Fruit fly (Drosophila melanogaster) whole organism, prepupa: ENCODE data around the gene CG9386.

ENCODE experiments used
- Blimp-1 ChIP-seq: fragments of 200-800 bp; sonication (Bioruptor generic); optimal IDR thresholded peaks from 3 replicates; lab custom pipeline; 2017; ENCODE audit warnings: missing biosample characterization, missing genetic modification characterization, mild to moderate bottlenecking, moderate library complexity, missing genetic modification reagents
- CG10631 ChIP-seq: fragments of 200-800 bp; sonication (Bioruptor generic); optimal IDR thresholded peaks from 2 replicates; lab custom pipeline; 2016; ENCODE audit warnings: missing biosample characterization, missing genetic modification characterization
- CG10669 ChIP-seq: fragments of 200-800 bp; sonication (Bioruptor generic); optimal IDR thresholded peaks from 3 replicates; lab custom pipeline; 2018; ENCODE audit warnings: missing biosample characterization, mild to moderate bottlenecking, missing genetic modification characterization, moderate library complexity
- CG11762 ChIP-seq: fragments of 200-800 bp; sonication (Bioruptor generic); optimal IDR thresholded peaks from 3 replicates; lab custom pipeline; 2016; ENCODE audit warnings: missing biosample characterization, missing genetic modification characterization; ENCODE audit not compliant: insufficient read depth
- CG11902 ChIP-seq: fragments of 200-800 bp; sonication (Bioruptor generic); optimal IDR thresholded peaks from 3 replicates; lab custom pipeline; 2016; ENCODE audit warnings: missing biosample characterization, missing genetic modification characterization
- CG15336 ChIP-seq: fragments of 200-800 bp; sonication (Bioruptor generic); IDR thresholded peaks from 2 replicates; pipeline ENCODE4 v1.3.6; 2022; ENCODE audit warnings: missing biosample characterization, missing genetic modification characterization
- CG16779 ChIP-seq: fragments of 200-800 bp; sonication (Bioruptor generic); optimal IDR thresholded peaks from 3 replicates; lab custom pipeline; 2017; ENCODE audit warnings: missing biosample characterization, mild to moderate bottlenecking, missing genetic modification characterization
- CG3032 ChIP-seq: fragments of 200-800 bp; optimal IDR thresholded peaks from 2 replicates; lab custom pipeline; 2019; ENCODE audit warnings: missing biosample characterization, mild to moderate bottlenecking, missing genetic modification characterization, moderate library complexity
- CG32006 ChIP-seq: fragments of 200-800 bp; sonication (Bioruptor generic); optimal IDR thresholded peaks from 3 replicates; lab custom pipeline; 2017; ENCODE audit warnings: missing biosample characterization, mild to moderate bottlenecking, missing genetic modification characterization
- CG34406 ChIP-seq: fragments of 200-800 bp; sonication (Bioruptor generic); optimal IDR thresholded peaks from 3 replicates; lab custom pipeline; 2016; ENCODE audit warnings: missing biosample characterization, missing genetic modification characterization
- CG3919 ChIP-seq: fragments of 200-800 bp; sonication (Bioruptor generic); optimal IDR thresholded peaks from 3 replicates; lab custom pipeline; 2016; ENCODE audit warnings: missing biosample characterization, missing genetic modification characterization
- CG4318 ChIP-seq: fragments of 200-800 bp; sonication (Bioruptor generic); optimal IDR thresholded peaks from 3 replicates; lab custom pipeline; 2017; ENCODE audit warnings: missing biosample characterization, mild to moderate bottlenecking, missing genetic modification characterization
- CG6792 ChIP-seq: fragments of 200-800 bp; sonication (Bioruptor generic); optimal IDR thresholded peaks from 3 replicates; lab custom pipeline; 2016; ENCODE audit warnings: missing biosample characterization, missing genetic modification characterization
- CG6808 ChIP-seq: fragments of 200-800 bp; sonication (Bioruptor generic); optimal IDR thresholded peaks from 3 replicates; lab custom pipeline; 2017; ENCODE audit warnings: missing biosample characterization, missing genetic modification characterization, mild to moderate bottlenecking, moderate library complexity, missing genetic modification reagents
- CG7368 ChIP-seq: fragments of 200-800 bp; sonication (Bioruptor generic); optimal IDR thresholded peaks from 3 replicates; lab custom pipeline; 2016; ENCODE audit warnings: missing biosample characterization, missing genetic modification characterization
- CG8119 ChIP-seq: fragments of 200-800 bp; sonication (Bioruptor generic); IDR thresholded peaks from 3 replicates; pipeline ENCODE4 v1.3.6; 2022; ENCODE audit warnings: missing biosample characterization, missing genetic modification characterization
- CG8319 ChIP-seq: fragments of 200-800 bp; sonication (Bioruptor generic); optimal IDR thresholded peaks from 3 replicates; lab custom pipeline; 2016; ENCODE audit warnings: missing biosample characterization, missing genetic modification characterization
- CG8632 ChIP-seq: fragments of 200-800 bp; sonication (Bioruptor generic); optimal IDR thresholded peaks from 3 replicates; lab custom pipeline; 2016; ENCODE audit warnings: missing biosample characterization, missing genetic modification characterization
- Eip75B ChIP-seq: fragments of 200-800 bp; sonication (Bioruptor generic); optimal IDR thresholded peaks from 3 replicates; lab custom pipeline; 2016; ENCODE audit warnings: missing biosample characterization, missing genetic modification characterization
- Eip78C ChIP-seq: fragments of 200-800 bp; sonication (Bioruptor generic); peaks from one replicate; lab custom pipeline; 2016; ENCODE audit warnings: missing biosample characterization, missing genetic modification characterization
- Ets96B ChIP-seq: fragments of 200-800 bp; optimal IDR thresholded peaks from 2 replicates; lab custom pipeline; 2019; ENCODE audit warnings: missing biosample characterization, mild to moderate bottlenecking, missing genetic modification characterization, moderate library complexity
- Gug ChIP-seq: fragments of 200-800 bp; sonication (Bioruptor generic); IDR thresholded peaks from 2 replicates; pipeline ENCODE4 v1.3.6; 2022; ENCODE audit warnings: missing biosample characterization, missing genetic modification characterization
- Hr4 ChIP-seq: fragments of 200-800 bp; sonication (Bioruptor generic); optimal IDR thresholded peaks from 3 replicates; lab custom pipeline; 2016; ENCODE audit warnings: missing biosample characterization, missing genetic modification characterization
- Met ChIP-seq: fragments of 200-800 bp; sonication (Bioruptor generic); optimal IDR thresholded peaks from 3 replicates; lab custom pipeline; 2016; ENCODE audit warnings: missing biosample characterization, missing genetic modification characterization
- OdsH ChIP-seq: fragments of 200-800 bp; sonication (Bioruptor generic); optimal IDR thresholded peaks from 3 replicates; lab custom pipeline; 2016; ENCODE audit warnings: missing biosample characterization, missing genetic modification characterization
- Sox102F ChIP-seq: fragments of 200-800 bp; sonication (Bioruptor generic); optimal IDR thresholded peaks from 2 replicates; lab custom pipeline; 2016; ENCODE audit warnings: missing biosample characterization, mild to moderate bottlenecking, missing genetic modification characterization
- Sox14 ChIP-seq: fragments of 200-800 bp; sonication (Bioruptor generic); optimal IDR thresholded peaks from 3 replicates; lab custom pipeline; 2016; ENCODE audit warnings: missing biosample characterization, missing genetic modification characterization
- achi ChIP-seq: fragments of 200-800 bp; sonication (Bioruptor generic); optimal IDR thresholded peaks from 3 replicates; lab custom pipeline; 2016; ENCODE audit warnings: missing biosample characterization, missing genetic modification characterization
- acj6 ChIP-seq: fragments of 200-800 bp; sonication (Bioruptor generic); optimal IDR thresholded peaks from 3 replicates; lab custom pipeline; 2016; ENCODE audit warnings: missing biosample characterization, missing genetic modification characterization
- dac ChIP-seq: fragments of 200-800 bp; sonication (Bioruptor generic); optimal IDR thresholded peaks from 2 replicates; lab custom pipeline; 2017; ENCODE audit warnings: missing biosample characterization, mild to moderate bottlenecking, missing genetic modification characterization
- dsx ChIP-seq: fragments of 200-800 bp; optimal IDR thresholded peaks from 3 replicates; lab custom pipeline; 2019; ENCODE audit warnings: missing biosample characterization, mild to moderate bottlenecking, missing genetic modification characterization, moderate library complexity; ENCODE audit not compliant: poor library complexity, severe bottlenecking
- fd59A ChIP-seq: fragments of 200-800 bp; sonication (Bioruptor generic); optimal IDR thresholded peaks from 2 replicates; lab custom pipeline; 2017; ENCODE audit warnings: missing biosample characterization, mild to moderate bottlenecking, missing genetic modification characterization, missing genetic modification reagents
- fkh ChIP-seq: fragments of 200-800 bp; sonication (Bioruptor generic); optimal IDR thresholded peaks from 3 replicates; lab custom pipeline; 2017; ENCODE audit warnings: missing biosample characterization, mild to moderate bottlenecking, missing genetic modification characterization, moderate library complexity
- lz ChIP-seq: fragments of 200-800 bp; sonication (Bioruptor generic); optimal IDR thresholded peaks from 3 replicates; lab custom pipeline; 2016; ENCODE audit warnings: missing biosample characterization, missing genetic modification characterization
- pdm3 ChIP-seq: fragments of 200-800 bp; sonication (Bioruptor generic); optimal IDR thresholded peaks from 3 replicates; lab custom pipeline; 2016; ENCODE audit warnings: missing biosample characterization, missing genetic modification characterization
- salr ChIP-seq, 2 experiments: fragments of 200-800 bp; sonication (Bioruptor generic); optimal IDR thresholded peaks; 3 replicates each; lab custom pipeline; 2016 to 2018; ENCODE audit warnings: missing biosample characterization in 2 of 2, missing genetic modification characterization in 2 of 2, mild to moderate bottlenecking in 1 of 2
- ss ChIP-seq, 2 experiments: fragments of 200-800 bp; sonication (Bioruptor generic); optimal IDR thresholded peaks; 2 replicates in 1 of 2; 3 replicates in 1 of 2; lab custom pipeline; 2017 to 2018; ENCODE audit warnings: mild to moderate bottlenecking in 2 of 2, missing biosample characterization in 2 of 2, missing genetic modification characterization in 2 of 2, moderate library complexity in 1 of 2
- svp ChIP-seq: fragments of 200-800 bp; sonication (Bioruptor generic); peaks from one replicate; lab custom pipeline; 2016; ENCODE audit warnings: missing biosample characterization, missing genetic modification characterization
- topi ChIP-seq: fragments of 200-800 bp; sonication (Bioruptor generic); optimal IDR thresholded peaks from 3 replicates; lab custom pipeline; 2016; ENCODE audit warnings: missing biosample characterization, missing genetic modification characterization

Gene CG9386

dm6 chr3R:9586663-9587248 lies 31.5 kb upstream of the CG9386 start, which contains the start of gene P58IPK (continued):
- TF ChIP-seq achi (GFP tag; lab: Kevin White, UChicago): peak; percentile 46
- no peak for TF ChIP-seq fd59A (GFP tag; lab: Kevin White, UChicago)
- TF ChIP-seq CG11902 (GFP tag; lab: Kevin White, UChicago): no peak
- no peak for TF ChIP-seq CG10669 (GFP tag; lab: Kevin White, UChicago)
- TF ChIP-seq Blimp-1 (GFP tag; lab: Kevin White, UChicago): no peak
- peak; percentile 62 for TF ChIP-seq CG10631 (GFP tag; lab: Kevin White, UChicago)
- peak; percentile 42 for TF ChIP-seq topi (GFP tag; lab: Kevin White, UChicago)
- TF ChIP-seq lz: peak; percentile 68

DNA sequence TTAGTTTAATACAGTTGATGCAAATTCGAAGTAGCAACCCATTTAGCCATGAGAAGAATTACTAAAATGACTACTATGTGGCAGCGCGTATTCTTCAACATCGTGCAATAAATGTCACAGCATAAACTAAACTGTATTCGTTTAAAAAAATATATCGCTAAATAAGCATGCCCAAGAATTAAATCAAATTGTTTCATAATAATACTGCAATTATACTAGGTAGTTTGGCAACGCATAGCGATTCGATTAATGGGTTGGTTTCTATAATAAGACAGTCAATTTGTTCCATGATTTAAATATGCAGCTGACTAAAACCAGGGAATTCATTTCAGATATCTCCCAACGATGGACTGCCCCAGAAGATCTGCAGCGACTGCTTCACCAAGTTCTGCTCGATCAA lies 27.9 kb upstream of the CG9386 start, which contains the start of gene CG33654:
CG33654 (minus strand) TSS at position 101 of the 400 bp plus-strand sequence.
- TF ChIP-seq Hr4 (GFP tag; lab: Kevin White, UChicago) (no peak), CG34406 (GFP tag; lab: Kevin White, UChicago) (no peak), salr (GFP tag; optimal IDR thresholded peaks at IDR 0.05; lab: Kevin White, UChicago) (no peak), Sox102F (GFP tag; lab: Kevin White, UChicago) (no peak), Gug (GFP tag; lab: Robert Waterston, UW) (no peak), CG10669 (GFP tag; lab: Kevin White, UChicago) (no peak), CG4318 (GFP tag; lab: Kevin White, UChicago) (no peak), CG8119 (GFP tag; lab: Robert Waterston, UW) (no peak), CG8632 (GFP tag; lab: Kevin White, UChicago) (no peak), CG6808 (GFP tag; lab: Kevin White, UChicago) (no peak), Sox14 (GFP tag; lab: Kevin White, UChicago) (no peak), CG6792 (GFP tag; lab: Kevin White, UChicago) (no peak)
- TF ChIP-seq, all 60 proteins: peak for 0

dm6 chr3R:9581973-9582372 lies 26.8 kb upstream of the CG9386 start:
- TF ChIP-seq dac (GFP tag; lab: Kevin White, UChicago) (no peak), fkh (GFP tag; lab: Kevin White, UChicago) (no peak), acj6 (no peak), CG4318 (GFP tag; lab: Kevin White, UChicago) (no peak), CG8119 (GFP tag; lab: Robert Waterston, UW) (0 out of 3 replicates have a peak, but pooled peaks have one; percentile 43), Hr4 (GFP tag; lab: Kevin White, UChicago) (peak; percentile 74), CG15336 (peak; percentile 42; the same call in 1 of the 2 replicates), Ets96B (tag; lab: Kevin White, UChicago) (no peak), CG32006 (GFP tag; lab: Kevin White, UChicago) (peak; percentile 65), CG3032 (tag; lab: Kevin White, UChicago) (no peak), Eip75B (GFP tag; lab: Kevin White, UChicago) (no peak), OdsH (GFP tag; lab: Kevin White, UChicago) (no peak), CG34406 (GFP tag; lab: Kevin White, UChicago) (no peak), ss (GFP tag; optimal IDR thresholded peaks at IDR 0.05; lab: Kevin White, UChicago) (no peak), achi (GFP tag; lab: Kevin White, UChicago) (no peak), CG3919 (GFP tag; lab: Kevin White, UChicago) (no peak), pdm3 (no peak), CG8319 (GFP tag; lab: Kevin White, UChicago) (no peak), dsx (GFP tag; lab: Kevin White, UChicago) (no peak), Met (GFP tag; lab: Kevin White, UChicago) (no peak), salr (GFP tag; optimal IDR thresholded peaks at IDR 0.05; lab: Kevin White, UChicago) (no peak), svp (GFP tag; lab: Kevin White, UChicago) (no peak), CG16779 (no peak), CG11762 (GFP tag; lab: Kevin White, UChicago) (no peak), Eip78C (GFP tag; lab: Kevin White, UChicago) (peak; percentile 52), CG7368 (GFP tag; lab: Kevin White, UChicago) (no peak)
- TF ChIP-seq, all 60 proteins: peak for 5
